Fruit fly (Drosophila melanogaster): ENCODE measurements around the gene Pfdn1.
A peak's percentile ranks its signal among the peaks of the same experiment; 100 is the strongest.

Pfdn1 gene

DNA sequence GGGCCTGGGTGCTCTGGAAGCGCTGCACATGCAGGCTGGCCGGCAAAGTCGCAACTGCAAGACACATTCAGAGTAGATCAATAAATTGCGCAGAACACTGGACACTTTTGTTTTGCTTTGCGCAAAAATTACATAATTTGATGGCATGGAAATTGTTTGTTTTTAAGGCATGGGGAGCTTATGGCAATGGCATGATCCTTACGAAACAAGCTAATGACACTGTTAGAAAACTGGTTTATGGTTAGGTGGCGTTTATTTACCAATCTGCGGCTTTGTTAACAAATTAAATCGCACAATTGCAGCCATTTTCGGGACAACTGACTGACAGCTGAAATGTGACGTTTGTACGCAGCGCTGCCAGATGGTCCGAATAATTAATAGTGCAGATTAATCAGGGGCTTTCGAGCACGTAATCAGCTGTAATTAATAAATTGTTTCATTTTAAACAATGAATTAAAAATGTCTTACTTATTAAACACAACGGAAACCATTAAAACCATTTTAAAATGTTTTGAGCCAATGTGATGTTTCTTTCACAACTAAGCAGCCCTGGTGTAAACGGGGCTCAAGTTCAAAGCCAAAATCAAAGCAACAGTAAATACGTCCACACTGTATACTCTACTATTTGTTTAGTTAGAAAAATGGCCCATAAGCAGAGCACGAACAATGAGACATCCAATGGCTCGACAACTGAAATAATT, 6.3 kb upstream of the Pfdn1 start, which contains the start of the genes ND-51 and CG13994 (continued):
- peak; percentile 78 for TF ChIP-seq CG13894 (tag; optimal IDR thresholded peaks at IDR 0.05)
- peak; percentile 3 for TF ChIP-seq CG6654 (GFP tag; optimal IDR thresholded peaks at IDR 0.05)
- TF ChIP-seq CG31388 (GFP tag; optimal IDR thresholded peaks at IDR 0.05): peak; percentile 53
- TF ChIP-seq CG1024 (GFP tag; IDR thresholded peaks at IDR 0.05): peak; percentile 82
- peak; percentile 70 for TF ChIP-seq CG3838 (GFP tag; optimal IDR thresholded peaks at IDR 0.05)
- TF ChIP-seq D19A (tag; optimal IDR thresholded peaks at IDR 0.05): peak; percentile 94
- peak; percentile 60 for TF ChIP-seq emc (GFP tag; optimal IDR thresholded peaks at IDR 0.05)
- TF ChIP-seq CG13123 (GFP tag; optimal IDR thresholded peaks at IDR 0.05): peak; percentile 69
- TF ChIP-seq CG18476 (GFP tag; optimal IDR thresholded peaks at IDR 0.05): peak; percentile 71
- peak; percentile 18 for TF ChIP-seq sima (GFP tag; optimal IDR thresholded peaks at IDR 0.05)
- no peak for TF ChIP-seq Opbp (GFP tag; IDR thresholded peaks at IDR 0.05; ENCODE audit: partially characterized antibody)
- no peak for TF ChIP-seq Doc3 (GFP tag; IDR thresholded peaks at IDR 0.05; ENCODE audit: partially characterized antibody)
- TF ChIP-seq gsb-n (tag; optimal IDR thresholded peaks at IDR 0.05): no peak
- TF ChIP-seq Hr39 (optimal IDR thresholded peaks at IDR 0.05): no peak
- TF ChIP-seq Lim3 (GFP tag; IDR thresholded peaks at IDR 0.05): no peak
- TF ChIP-seq Hmx (GFP tag; optimal IDR thresholded peaks at IDR 0.05): peak; percentile 62
- no peak for TF ChIP-seq CG7928 (GFP tag; optimal IDR thresholded peaks at IDR 0.05)
- TF ChIP-seq unpg (GFP tag; optimal IDR thresholded peaks at IDR 0.05): peak; percentile 85
- peak; percentile 66 for TF ChIP-seq al (GFP tag; IDR thresholded peaks at IDR 0.05)
- TF ChIP-seq CG17612 (GFP tag; IDR thresholded peaks at IDR 0.05): 0 out of 2 replicates have a peak, but pooled peaks have one; percentile 33
- peak; percentile 87 for TF ChIP-seq zfh1 (GFP tag; IDR thresholded peaks at IDR 0.05)
- peak; percentile 94 for TF ChIP-seq Abd-B (GFP tag; optimal IDR thresholded peaks at IDR 0.05)
- peak; percentile 83 for TF ChIP-seq CG2678 (tag; optimal IDR thresholded peaks at IDR 0.05)
- TF ChIP-seq CG32532 (GFP tag; IDR thresholded peaks at IDR 0.05): peak; percentile 87
- TF ChIP-seq CG10979 (tag; optimal IDR thresholded peaks at IDR 0.05): peak; percentile 76
- no peak for TF ChIP-seq pros (GFP tag; optimal IDR thresholded peaks at IDR 0.05)
- TF ChIP-seq CG2712 (tag; optimal IDR thresholded peaks at IDR 0.05): peak; percentile 89
- TF ChIP-seq CG4854 (GFP tag; optimal IDR thresholded peaks at IDR 0.05): peak; percentile 83
- TF ChIP-seq CG9797 (GFP tag; optimal IDR thresholded peaks at IDR 0.05): peak; percentile 83
- no peak; the same call in 1 of the 2 replicates for TF ChIP-seq dan (GFP tag; IDR thresholded peaks at IDR 0.05)
- peak; percentile 20 for TF ChIP-seq CG10565 (GFP tag; optimal IDR thresholded peaks at IDR 0.05)
- TF ChIP-seq dimm (GFP tag; IDR thresholded peaks at IDR 0.05): peak; percentile 55; the same call in 1 of the 2 replicates
- peak; percentile 43 for TF ChIP-seq CG3065 (GFP tag; optimal IDR thresholded peaks at IDR 0.05)
- TF ChIP-seq CG2129 (GFP tag; IDR thresholded peaks at IDR 0.05; ENCODE audit: partially characterized antibody): 0 out of 2 replicates have a peak, but pooled peaks have one; percentile 11
- peak; percentile 88 for TF ChIP-seq Rfx (GFP tag; IDR thresholded peaks at IDR 0.05)
- peak; percentile 49 for TF ChIP-seq Hey (tag; optimal IDR thresholded peaks at IDR 0.05)
- peak; percentile 86 for TF ChIP-seq sisA (GFP tag; IDR thresholded peaks at IDR 0.05)
- TF ChIP-seq CG3995 (GFP tag; optimal IDR thresholded peaks at IDR 0.05): peak; percentile 46
- peak; percentile 99 for TF ChIP-seq sens (GFP tag)
- TF ChIP-seq nerfin-2 (GFP tag; IDR thresholded peaks at IDR 0.05; ENCODE audit: partially characterized antibody): no peak
- TF ChIP-seq CG1647 (GFP tag; optimal IDR thresholded peaks at IDR 0.05): peak; percentile 83
- TF ChIP-seq Hsf (GFP tag; optimal IDR thresholded peaks at IDR 0.05): peak; percentile 91
- TF ChIP-seq sr (GFP tag; IDR thresholded peaks at IDR 0.05): peak; percentile 45; the same call in 1 of the 3 replicates
- peak; percentile 74 for TF ChIP-seq CG7745 (tag; optimal IDR thresholded peaks at IDR 0.05)
- TF ChIP-seq CHES-1-like (GFP tag; optimal IDR thresholded peaks at IDR 0.05): peak; percentile 79
- TF ChIP-seq fd102C (GFP tag; optimal IDR thresholded peaks at IDR 0.05): no peak
- peak; percentile 85 for TF ChIP-seq Hr51 (GFP tag; optimal IDR thresholded peaks at IDR 0.05)
- peak; percentile 90 for TF ChIP-seq CG2120 (GFP tag; optimal IDR thresholded peaks at IDR 0.05)
- peak; percentile 78 for TF ChIP-seq ttk (GFP tag; IDR thresholded peaks at IDR 0.05)
- no peak for TF ChIP-seq CG31441 (GFP tag; IDR thresholded peaks at IDR 0.05)

Measured in whole organism, embryonic.